Worm (Caenorhabditis elegans): Measurements from ENCODE around the gene F46F5.5.

DNA sequence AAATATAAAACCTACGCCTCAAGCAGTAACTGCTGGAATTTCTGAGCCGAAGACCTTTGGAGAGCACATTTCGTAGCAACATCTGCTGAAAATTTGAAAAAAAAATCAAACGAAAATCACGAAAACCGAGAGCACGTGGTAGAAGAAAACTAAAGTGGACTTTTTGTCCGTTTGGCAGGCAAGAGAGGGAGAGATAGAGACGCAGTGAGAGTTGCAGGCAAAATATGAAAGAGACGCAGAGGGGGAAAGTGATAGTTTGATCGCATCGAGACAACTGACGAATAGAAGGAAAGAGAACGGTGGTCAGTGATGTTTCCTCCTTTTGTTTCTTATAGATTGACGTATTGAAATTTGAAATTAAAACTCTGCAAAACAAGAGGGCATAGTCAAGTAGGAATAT lies 35.7 kb upstream of the F46F5.5 start, which contains the start of the genes acdh-9 and F28A10.13:
- TF ChIP-seq him-1 (tag; optimal IDR thresholded peaks at IDR 0.05) (no peak), W03F9.2 (tag; optimal IDR thresholded peaks at IDR 0.05) (no peak), dao-5 (tag; optimal IDR thresholded peaks at IDR 0.05) (no peak)

Data from whole organism, L4/young adult.